Fruit fly (Drosophila melanogaster) whole organism, embryonic: ENCODE results near the gene sphe.

ENCODE experiments used
- Asciz ChIP-seq: fragments of 200-800 bp; sonication (Bioruptor generic); optimal IDR thresholded peaks from 2 replicates; lab custom pipeline; 2017; ENCODE audit warnings: missing biosample characterization, mild to moderate bottlenecking, missing genetic modification characterization, missing genetic modification reagents
- Atf-2 ChIP-seq: fragments of 200-800 bp; sonication (Bioruptor generic); optimal IDR thresholded peaks from 2 replicates; lab custom pipeline; 2016; ENCODE audit warnings: missing biosample characterization, missing genetic modification characterization
- Blimp-1 ChIP-seq: fragments of 200-800 bp; sonication (Bioruptor generic); optimal IDR thresholded peaks from 3 replicates; lab custom pipeline; 2018; ENCODE audit warnings: missing biosample characterization, missing genetic modification characterization, mild to moderate bottlenecking, moderate library complexity, missing genetic modification reagents
- BtbVII ChIP-seq: fragments of 200-800 bp; sonication (Bioruptor generic); optimal IDR thresholded peaks from 3 replicates; lab custom pipeline; 2017; ENCODE audit warnings: missing biosample characterization, mild to moderate bottlenecking, missing genetic modification characterization
- CG10267 ChIP-seq: fragments of 200-800 bp; sonication (Bioruptor generic); optimal IDR thresholded peaks from 2 replicates; lab custom pipeline; 2018; ENCODE audit warnings: missing biosample characterization, mild to moderate bottlenecking, missing genetic modification characterization, moderate library complexity
- CG10366 ChIP-seq: fragments of 200-800 bp; sonication (Bioruptor generic); IDR thresholded peaks from 2 replicates; pipeline ENCODE4 v1.3.6; 2022; ENCODE audit warnings: missing biosample characterization, missing genetic modification characterization
- CG11398 ChIP-seq: fragments of 200-800 bp; sonication (Bioruptor generic); optimal IDR thresholded peaks from 2 replicates; lab custom pipeline; 2016; ENCODE audit warnings: missing biosample characterization, missing genetic modification characterization
- CG12219 ChIP-seq: fragments of 200-800 bp; sonication (Bioruptor generic); optimal IDR thresholded peaks from 3 replicates; lab custom pipeline; 2018; ENCODE audit warnings: missing biosample characterization, mild to moderate bottlenecking, missing genetic modification characterization
- CG12942 ChIP-seq: fragments of 200-800 bp; sonication (Bioruptor generic); optimal IDR thresholded peaks from 3 replicates; lab custom pipeline; 2016; ENCODE audit warnings: missing biosample characterization, missing genetic modification characterization
- CG13287 ChIP-seq: fragments of 200-800 bp; sonication (Bioruptor generic); IDR thresholded peaks from 2 replicates; pipeline ENCODE4 v1.3.6; 2022; ENCODE audit warnings: missing biosample characterization, missing genetic modification characterization; ENCODE audit not compliant: partially characterized antibody
- CG15601 ChIP-seq: fragments of 200-800 bp; sonication (Bioruptor generic); optimal IDR thresholded peaks from 3 replicates; lab custom pipeline; 2019; ENCODE audit warnings: missing biosample characterization, mild to moderate bottlenecking, missing genetic modification characterization, moderate library complexity
- CG16815 ChIP-seq: fragments of 200-800 bp; sonication (Bioruptor generic); optimal IDR thresholded peaks from 3 replicates; lab custom pipeline; 2017; ENCODE audit warnings: missing biosample characterization, mild to moderate bottlenecking, missing genetic modification characterization
- CG17361 ChIP-seq: fragments of 200-800 bp; sonication (Bioruptor generic); IDR thresholded peaks from 3 replicates; pipeline ENCODE4 v1.3.6; 2022; ENCODE audit warnings: missing biosample characterization, missing genetic modification characterization
- CG18011 ChIP-seq: fragments of 200-800 bp; sonication (Bioruptor generic); optimal IDR thresholded peaks from 2 replicates; lab custom pipeline; 2017; ENCODE audit warnings: missing biosample characterization, missing genetic modification characterization, mild to moderate bottlenecking, moderate library complexity, missing genotype
- CG2678 ChIP-seq: fragments of 200-800 bp; sonication (Bioruptor generic); optimal IDR thresholded peaks from 3 replicates; lab custom pipeline; 2019; ENCODE audit warnings: missing biosample characterization, mild to moderate bottlenecking, missing genetic modification characterization, moderate library complexity
- CG3065 ChIP-seq: fragments of 200-800 bp; sonication (Bioruptor generic); optimal IDR thresholded peaks from 2 replicates; lab custom pipeline; 2016; ENCODE audit warnings: missing biosample characterization, missing genetic modification characterization
- CG32532 ChIP-seq: fragments of 200-800 bp; sonication (Bioruptor generic); IDR thresholded peaks from 2 replicates; pipeline ENCODE4 v1.3.6; 2022; ENCODE audit warnings: missing biosample characterization, missing genetic modification characterization
- CG33557 ChIP-seq: fragments of 200-800 bp; sonication (Bioruptor generic); optimal IDR thresholded peaks from 2 replicates; lab custom pipeline; 2019; ENCODE audit warnings: missing biosample characterization, mild to moderate bottlenecking, missing genetic modification characterization, moderate library complexity
- CG4854 ChIP-seq: fragments of 200-800 bp; sonication (Bioruptor generic); optimal IDR thresholded peaks from 2 replicates; lab custom pipeline; 2016; ENCODE audit warnings: missing biosample characterization, missing genetic modification characterization, inconsistent platforms
- CG5180 ChIP-seq: fragments of 200-800 bp; sonication (Bioruptor generic); optimal IDR thresholded peaks from 3 replicates; lab custom pipeline; 2017; ENCODE audit warnings: missing biosample characterization, missing genetic modification characterization, mild to moderate bottlenecking, moderate library complexity, missing genetic modification reagents
- CG6813 ChIP-seq: fragments of 200-800 bp; sonication (Bioruptor generic); optimal IDR thresholded peaks from 2 replicates; lab custom pipeline; 2017; ENCODE audit warnings: missing biosample characterization, missing genetic modification characterization, mild to moderate bottlenecking, moderate library complexity, missing genetic modification reagents
- CG7839 ChIP-seq: fragments of 200-800 bp; sonication (Bioruptor generic); optimal IDR thresholded peaks from 3 replicates; lab custom pipeline; 2018; ENCODE audit warnings: missing biosample characterization, mild to moderate bottlenecking, missing genetic modification characterization, moderate library complexity
- CG7987 ChIP-seq: fragments of 200-800 bp; sonication (Bioruptor generic); optimal IDR thresholded peaks from 2 replicates; lab custom pipeline; 2018; ENCODE audit warnings: missing biosample characterization, mild to moderate bottlenecking, missing genetic modification characterization, moderate library complexity
- CG9817 ChIP-seq: fragments of 200-800 bp; sonication (Bioruptor generic); optimal IDR thresholded peaks from 2 replicates; lab custom pipeline; 2018; ENCODE audit warnings: missing biosample characterization, mild to moderate bottlenecking, missing genetic modification characterization, moderate library complexity
- D19A ChIP-seq: fragments of 200-800 bp; optimal IDR thresholded peaks from 3 replicates; lab custom pipeline; 2019; ENCODE audit warnings: missing biosample characterization, mild to moderate bottlenecking, missing genetic modification characterization, moderate library complexity
- Dbx ChIP-seq: fragments of 200-800 bp; sonication (Bioruptor generic); IDR thresholded peaks from 3 replicates; pipeline ENCODE4 v1.3.6; 2022; ENCODE audit warnings: missing biosample characterization, missing genetic modification characterization
- H15 ChIP-seq: fragments of 200-800 bp; sonication (Bioruptor generic); IDR thresholded peaks from 3 replicates; pipeline ENCODE4 v1.3.6; 2022; ENCODE audit warnings: missing biosample characterization, missing genetic modification characterization
- Med ChIP-seq: fragments of 200-800 bp; sonication (Bioruptor generic); peaks from one replicate; lab custom pipeline; 2016; ENCODE audit warnings: missing biosample characterization, missing genetic modification characterization, mild to moderate bottlenecking, inconsistent platforms, moderate library complexity
- Spps ChIP-seq: fragments of 200-800 bp; sonication (Bioruptor generic); optimal IDR thresholded peaks from 2 replicates; lab custom pipeline; 2018; ENCODE audit warnings: missing biosample characterization, mild to moderate bottlenecking, missing genetic modification characterization
- Stat92E ChIP-seq, 3 experiments: fragments of >200 bp in 2 of 3; fragments of 200-800 bp in 1 of 3; sonication (Bioruptor generic) in 1 of 3; optimal IDR thresholded peaks; 2 replicates each; lab custom pipeline; 2017 to 2019; ENCODE audit warnings: missing biosample characterization in 3 of 3, missing genetic modification characterization in 3 of 3, mild to moderate bottlenecking in 1 of 3, moderate library complexity in 1 of 3
- abd-A ChIP-seq: fragments of 200-800 bp; sonication (Bioruptor generic); optimal IDR thresholded peaks from 3 replicates; lab custom pipeline; 2019; ENCODE audit warnings: missing biosample characterization, mild to moderate bottlenecking, missing genetic modification characterization, moderate library complexity
- chinmo ChIP-seq: fragments of 200-800 bp; sonication (Bioruptor generic); IDR thresholded peaks from 4 replicates; pipeline ENCODE4 v1.3.6; 2022; ENCODE audit warnings: missing biosample characterization, missing genetic modification characterization; ENCODE audit not compliant: partially characterized antibody
- chn ChIP-seq: fragments of 200-800 bp; sonication (Bioruptor generic); optimal IDR thresholded peaks from 2 replicates; lab custom pipeline; 2016; ENCODE audit warnings: missing biosample characterization, missing genetic modification characterization
- disco-r ChIP-seq: fragments of 200-800 bp; sonication (Bioruptor generic); optimal IDR thresholded peaks from 2 replicates; lab custom pipeline; 2016; ENCODE audit warnings: missing biosample characterization, missing genetic modification characterization
- dpn ChIP-seq, 2 experiments: fragments of 200-800 bp; sonication (Bioruptor generic); optimal IDR thresholded peaks; 3 replicates each; lab custom pipeline; 2016; ENCODE audit warnings: missing biosample characterization in 2 of 2, missing genetic modification characterization in 2 of 2
- grn ChIP-seq: fragments of 200-800 bp; sonication (Bioruptor generic); optimal IDR thresholded peaks from 3 replicates; lab custom pipeline; 2017; ENCODE audit warnings: missing biosample characterization, missing genetic modification characterization
- gsb-n ChIP-seq: fragments of 200-800 bp; sonication (Bioruptor generic); optimal IDR thresholded peaks from 3 replicates; lab custom pipeline; 2018; ENCODE audit warnings: missing biosample characterization, mild to moderate bottlenecking, missing genetic modification characterization
- gt ChIP-seq: fragments of 200-800 bp; sonication (Bioruptor generic); IDR thresholded peaks from 2 replicates; pipeline ENCODE4 v1.3.6; 2022; ENCODE audit warnings: missing biosample characterization, missing genetic modification characterization
- h ChIP-seq: fragments of >200 bp; optimal IDR thresholded peaks from 2 replicates; lab custom pipeline; 2017
- kay ChIP-seq: fragments of 200-800 bp; sonication (Bioruptor generic); optimal IDR thresholded peaks from 2 replicates; lab custom pipeline; 2016; ENCODE audit warnings: missing biosample characterization, missing genetic modification characterization
- nerfin-1 ChIP-seq: fragments of 200-800 bp; sonication (Bioruptor generic); optimal IDR thresholded peaks from 3 replicates; lab custom pipeline; 2019; ENCODE audit warnings: missing biosample characterization, mild to moderate bottlenecking, missing genetic modification characterization, moderate library complexity
- odd ChIP-seq: fragments of 200-800 bp; sonication (Bioruptor generic); optimal IDR thresholded peaks from 2 replicates; lab custom pipeline; 2017; ENCODE audit warnings: missing biosample characterization, mild to moderate bottlenecking, missing genetic modification characterization
- org-1 ChIP-seq: fragments of 200-800 bp; sonication (Bioruptor generic); optimal IDR thresholded peaks from 2 replicates; lab custom pipeline; 2017; ENCODE audit warnings: missing biosample characterization, missing genetic modification characterization
- p53 ChIP-seq: fragments of 200-800 bp; sonication (Bioruptor generic); optimal IDR thresholded peaks from 2 replicates; lab custom pipeline; 2016; ENCODE audit warnings: missing biosample characterization, missing genetic modification characterization
- pfk ChIP-seq: fragments of 200-800 bp; sonication (Bioruptor generic); optimal IDR thresholded peaks from 2 replicates; lab custom pipeline; 2018; ENCODE audit warnings: missing biosample characterization, mild to moderate bottlenecking, missing genetic modification characterization, moderate library complexity
- pum ChIP-seq: fragments of 200-800 bp; sonication (Bioruptor generic); optimal IDR thresholded peaks from 2 replicates; lab custom pipeline; 2016; ENCODE audit warnings: missing biosample characterization, missing genetic modification characterization
- sisA ChIP-seq: fragments of 200-800 bp; sonication (Bioruptor generic); IDR thresholded peaks from 2 replicates; pipeline ENCODE4 v1.3.6; 2022; ENCODE audit warnings: missing biosample characterization, missing genetic modification characterization
- slbo ChIP-seq: fragments of 200-800 bp; sonication (Bioruptor generic); IDR thresholded peaks from 2 replicates; pipeline ENCODE4 v1.3.6; 2022; ENCODE audit warnings: missing biosample characterization, missing genetic modification characterization
- tin ChIP-seq: fragments of 200-800 bp; sonication (Bioruptor generic); optimal IDR thresholded peaks from 3 replicates; lab custom pipeline; 2016; ENCODE audit warnings: missing biosample characterization, missing genetic modification characterization
- ttk ChIP-seq: fragments of 200-800 bp; sonication (Bioruptor generic); IDR thresholded peaks from 2 replicates; pipeline ENCODE4 v2.1.2; 2022; ENCODE audit warnings: missing biosample characterization, missing genetic modification characterization
- wor ChIP-seq: fragments of 200-800 bp; sonication (Bioruptor generic); IDR thresholded peaks from 2 replicates; pipeline ENCODE4 v1.3.6; 2022; ENCODE audit warnings: missing biosample characterization, missing genetic modification characterization

Gene sphe

DNA sequence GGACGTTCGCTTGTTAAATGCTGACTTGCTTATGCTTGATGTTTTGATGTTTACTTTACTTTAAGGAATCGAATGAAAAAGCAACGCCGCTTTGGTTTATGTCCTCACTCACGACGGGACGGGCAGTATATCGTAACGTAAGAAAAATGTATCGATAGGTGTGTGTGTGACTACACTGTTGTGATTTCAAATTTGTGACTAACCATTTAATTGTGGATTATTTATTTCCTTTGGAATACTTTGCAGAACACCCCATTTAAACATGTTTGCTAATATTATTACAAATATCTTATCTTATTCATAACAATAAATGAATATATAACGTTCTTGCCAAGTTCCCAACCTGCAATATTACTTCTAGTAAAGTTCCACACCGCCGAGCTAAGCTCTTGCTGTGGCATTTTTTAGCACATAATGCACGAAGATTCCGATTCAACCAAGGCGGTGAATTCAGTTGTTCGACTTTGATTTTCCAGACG is 46.8 kb downstream of the sphe start, which contains the start of the genes Nemp and r (continued):
- TF ChIP-seq disco-r = no peak
- TF ChIP-seq Asciz (GFP tag; lab: Kevin White, UChicago) = no peak
- TF ChIP-seq CG15601 (tag; lab: Kevin White, UChicago) = peak; percentile 77
- no peak for TF ChIP-seq kay
- no peak for TF ChIP-seq BtbVII
- no peak for TF ChIP-seq CG18011
- no peak for TF ChIP-seq CG12219
- no peak for TF ChIP-seq CG6813 (GFP tag; lab: Kevin White, UChicago)
- TF ChIP-seq gt (GFP tag; lab: Robert Waterston, UW) = no peak
- TF ChIP-seq slbo = no peak
- peak; percentile 57 for TF ChIP-seq CG10267 (tag; lab: Kevin White, UChicago)
- no peak for TF ChIP-seq CG11398
- no peak for TF ChIP-seq org-1 (GFP tag; lab: Kevin White, UChicago)
- TF ChIP-seq pum = no peak
- TF ChIP-seq CG9817 (tag; lab: Kevin White, UChicago) = no peak
- no peak for TF ChIP-seq Stat92E (GFP tag; optimal IDR thresholded peaks at IDR 0.05; lab: Kevin White, UChicago)
- TF ChIP-seq pfk (GFP tag; lab: Kevin White, UChicago) = no peak
- TF ChIP-seq CG13287 = peak; percentile 74
- TF ChIP-seq chn (GFP tag; lab: Kevin White, UChicago) = no peak
- TF ChIP-seq CG16815 (GFP tag; lab: Kevin White, UChicago) = no peak
- 0 out of 3 replicates have a peak, but pooled peaks have one; percentile 12 for TF ChIP-seq CG17361 (GFP tag; lab: Robert Waterston, UW)
- no peak for TF ChIP-seq dpn (GFP tag; optimal IDR thresholded peaks at IDR 0.05; lab: Kevin White, UChicago)
- no peak for TF ChIP-seq sisA (GFP tag; lab: Robert Waterston, UW)
- no peak for TF ChIP-seq CG7987 (GFP tag; lab: Kevin White, UChicago)
- TF ChIP-seq CG12942 (GFP tag; lab: Kevin White, UChicago) = no peak
- no peak for TF ChIP-seq CG2678
- TF ChIP-seq CG32532 = no peak
- TF ChIP-seq CG7839 (tag; lab: Kevin White, UChicago) = no peak
- TF ChIP-seq Atf-2 (GFP tag; lab: Kevin White, UChicago) = no peak
- TF ChIP-seq p53 (GFP tag; lab: Kevin White, UChicago) = peak; percentile 72
- no peak for TF ChIP-seq gsb-n (tag; lab: Kevin White, UChicago)
- TF ChIP-seq grn (GFP tag; lab: Kevin White, UChicago) = no peak
- TF ChIP-seq Dbx = no peak
- no peak for TF ChIP-seq tin (GFP tag; lab: Kevin White, UChicago)
- no peak for TF ChIP-seq Spps (tag; lab: Kevin White, UChicago)
- no peak for TF ChIP-seq H15
- no peak for TF ChIP-seq ttk (GFP tag; lab: Robert Waterston, UW)
- TF ChIP-seq wor (GFP tag; lab: Robert Waterston, UW) = no peak
- no peak for TF ChIP-seq CG5180
- no peak for TF ChIP-seq abd-A (tag; lab: Kevin White, UChicago)
- TF ChIP-seq h (lab: Kevin White, UChicago) = no peak
- TF ChIP-seq Med (GFP tag; lab: Kevin White, UChicago) = no peak
- TF ChIP-seq nerfin-1 (tag; lab: Kevin White, UChicago) = no peak
- TF ChIP-seq CG4854 (GFP tag; lab: Kevin White, UChicago) = no peak
- no peak for TF ChIP-seq odd (GFP tag; lab: Kevin White, UChicago)
- TF ChIP-seq CG33557 (GFP tag; lab: Kevin White, UChicago) = no peak
- TF ChIP-seq CG10366 (GFP tag; lab: Robert Waterston, UW) = no peak
- no peak for TF ChIP-seq Blimp-1 (GFP tag; lab: Kevin White, UChicago)
- TF ChIP-seq D19A = no peak
- no peak for TF ChIP-seq chinmo (GFP tag; lab: Robert Waterston, UW)
- no peak for TF ChIP-seq CG3065 (GFP tag; lab: Kevin White, UChicago)
